Fruit fly (Drosophila melanogaster) whole organism, embryonic: ENCODE measurements around the gene EMC5.

ENCODE experiments used
- B-H1 ChIP-seq: fragments of 200-800 bp; sonication (Bioruptor generic); IDR thresholded peaks from 3 replicates; pipeline ENCODE4 v1.3.6; 2022; ENCODE audit warnings: missing biosample characterization, missing genetic modification characterization
- CG10209 ChIP-seq: fragments of 200-800 bp; sonication (Bioruptor generic); optimal IDR thresholded peaks from 3 replicates; lab custom pipeline; 2017; ENCODE audit warnings: missing biosample characterization, mild to moderate bottlenecking, missing genetic modification characterization, missing genetic modification reagents
- CG11085 ChIP-seq: fragments of 200-800 bp; sonication (Bioruptor generic); IDR thresholded peaks from 2 replicates; pipeline ENCODE4 v1.3.6; 2022; ENCODE audit warnings: missing biosample characterization, missing genetic modification characterization
- Vsx1 ChIP-seq: fragments of 200-800 bp; sonication (Bioruptor generic); optimal IDR thresholded peaks from 2 replicates; lab custom pipeline; 2017; ENCODE audit warnings: missing biosample characterization, mild to moderate bottlenecking, missing genetic modification characterization, missing genetic modification reagents
- cg ChIP-seq: fragments of 200-800 bp; sonication (Bioruptor generic); optimal IDR thresholded peaks from 3 replicates; lab custom pipeline; 2019; ENCODE audit warnings: missing biosample characterization, mild to moderate bottlenecking, missing genetic modification characterization, moderate library complexity
- hb ChIP-seq: fragments of 200-800 bp; sonication (Bioruptor generic); IDR thresholded peaks from 3 replicates; pipeline ENCODE4 v1.3.6; 2022; ENCODE audit warnings: missing biosample characterization, missing genetic modification characterization; ENCODE audit not compliant: partially characterized antibody
- nau ChIP-seq: fragments of 200-800 bp; sonication (Bioruptor generic); optimal IDR thresholded peaks from 3 replicates; lab custom pipeline; 2017; ENCODE audit warnings: missing biosample characterization, mild to moderate bottlenecking, missing genetic modification characterization, missing genetic modification reagents

- TF ChIP-seq B-H1 (GFP tag; lab: Robert Waterston, UW) (no peak), CG11085 (GFP tag; lab: Robert Waterston, UW) (no peak), nau (GFP tag; lab: Kevin White, UChicago) (no peak), Vsx1 (GFP tag; lab: Kevin White, UChicago) (no peak), cg (no peak), CG10209 (GFP tag; lab: Kevin White, UChicago) (no peak), hb (GFP tag; lab: Robert Waterston, UW) (no peak)
Observed at dm6 chr2L:19024744-19025059, 37.2 kb downstream of the EMC5 start.
